Worm (Caenorhabditis elegans): ENCODE results near the gene got-2.2.

DNA sequence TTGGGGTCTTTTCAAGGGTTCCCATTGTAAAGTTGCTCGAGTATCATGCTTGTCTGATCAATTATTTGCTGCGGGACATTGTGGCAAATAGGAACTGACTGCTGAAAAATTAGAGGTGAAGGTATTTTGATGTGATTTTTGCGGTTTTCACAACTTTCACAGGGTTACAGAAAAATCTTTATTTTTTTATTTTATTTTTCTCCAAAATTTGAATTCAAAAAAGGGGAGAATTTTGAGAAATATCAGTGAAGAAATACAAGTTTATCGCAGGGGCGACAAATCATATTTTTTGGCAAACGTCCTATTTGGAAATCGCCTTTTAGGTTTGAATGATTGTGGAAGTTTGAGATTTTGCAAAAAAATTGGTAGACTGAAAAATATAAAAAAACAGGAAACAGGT lies 50.8 kb downstream of the got-2.2 start, which contains the start of gene lev-9:
- TF ChIP-seq ztf-11 (tag; optimal IDR thresholded peaks at IDR 0.05) (no peak), unc-62 (GFP tag; optimal IDR thresholded peaks at IDR 0.05) (no peak), lin-39 (tag; optimal IDR thresholded peaks at IDR 0.05) (no peak), mdl-1 (tag; optimal IDR thresholded peaks at IDR 0.05) (no peak), elt-3 (tag; optimal IDR thresholded peaks at IDR 0.05) (no peak), ama-1 (optimal IDR thresholded peaks at IDR 0.05) (no peak), fos-1 (tag; optimal IDR thresholded peaks at IDR 0.05) (no peak), lin-13 (GFP tag; optimal IDR thresholded peaks at IDR 0.05) (no peak), zag-1 (tag; optimal IDR thresholded peaks at IDR 0.05) (no peak), unc-39 (tag; optimal IDR thresholded peaks at IDR 0.05) (no peak), elt-1 (tag; optimal IDR thresholded peaks at IDR 0.05) (no peak)

All from whole organism, L2 larva.